Fruit fly (Drosophila melanogaster) whole organism, wandering third instar larva: ENCODE measurements around the gene dsx.

Experiments used
- CG32264 ChIP-seq: fragments of 200-800 bp; sonication (Bioruptor generic); optimal IDR thresholded peaks from 2 replicates; lab custom pipeline; 2016; ENCODE audit warnings: missing biosample characterization, missing genetic modification characterization
- CG9705 ChIP-seq: fragments of 200-800 bp; sonication (Bioruptor generic); optimal IDR thresholded peaks from 2 replicates; lab custom pipeline; 2018; ENCODE audit warnings: missing biosample characterization, mild to moderate bottlenecking, missing genetic modification characterization
- CrebA ChIP-seq: fragments of 200-800 bp; sonication (Bioruptor generic); optimal IDR thresholded peaks from 2 replicates; lab custom pipeline; 2016; ENCODE audit warnings: missing biosample characterization, mild to moderate bottlenecking, missing genetic modification characterization, borderline replicate concordance
- Dfd ChIP-seq: fragments of >200 bp; optimal IDR thresholded peaks from 2 replicates; lab custom pipeline; 2017; ENCODE audit warnings: missing biosample characterization, missing genetic modification characterization
- Dif ChIP-seq: fragments of 200-275, 200-300 bp; sonication (Bioruptor generic); optimal IDR thresholded peaks from 2 replicates; lab custom pipeline; 2018; ENCODE audit warnings: missing biosample characterization, missing genetic modification characterization; ENCODE audit not compliant: partially characterized antibody
- HLH106 ChIP-seq: fragments of 200-800 bp; optimal IDR thresholded peaks from 3 replicates; lab custom pipeline; 2019; ENCODE audit warnings: missing biosample characterization, mild to moderate bottlenecking, missing genetic modification characterization, moderate library complexity
- Hnf4 ChIP-seq: fragments of 200-800 bp; sonication (Bioruptor generic); optimal IDR thresholded peaks from 2 replicates; lab custom pipeline; 2016; ENCODE audit warnings: missing biosample characterization, mild to moderate bottlenecking, missing genetic modification characterization
- Hr78 ChIP-seq: fragments of >200 bp; optimal IDR thresholded peaks from 2 replicates; lab custom pipeline; 2017; ENCODE audit warnings: missing biosample characterization, missing genetic modification characterization
- Hr83 ChIP-seq: fragments of 200-300 bp; sonication (Bioruptor generic); optimal IDR thresholded peaks from 2 replicates; lab custom pipeline; 2016; ENCODE audit warnings: missing biosample characterization, mild to moderate bottlenecking, missing genetic modification characterization, moderate library complexity; ENCODE audit not compliant: poor library complexity, severe bottlenecking
- Jra ChIP-seq: sonication (Bioruptor generic); optimal IDR thresholded peaks from 2 replicates; lab custom pipeline; 2016; ENCODE audit warnings: missing biosample characterization, missing genetic modification characterization
- Mio ChIP-seq: sonication (Bioruptor generic); optimal IDR thresholded peaks from 2 replicates; lab custom pipeline; 2016; ENCODE audit warnings: missing biosample characterization, missing genetic modification characterization
- Myc ChIP-seq: fragments of >200 bp; optimal IDR thresholded peaks from 2 replicates; lab custom pipeline; 2017
- N ChIP-seq: fragments of >200 bp; optimal IDR thresholded peaks from 2 replicates; lab custom pipeline; 2018; ENCODE audit warnings: missing biosample characterization, missing external identifiers, missing genetic modification characterization
- OdsH ChIP-seq: fragments of 200-800 bp; sonication (Bioruptor generic); optimal IDR thresholded peaks from 2 replicates; lab custom pipeline; 2016; ENCODE audit warnings: missing biosample characterization, mild to moderate bottlenecking, missing genetic modification characterization
- Rel ChIP-seq, 2 experiments: fragments of 200-800 bp; sonication (Bioruptor generic) in 1 of 2; optimal IDR thresholded peaks; 2 replicates in 1 of 2; 3 replicates in 1 of 2; lab custom pipeline; 2016 to 2019; ENCODE audit warnings: mild to moderate bottlenecking in 2 of 2, missing biosample characterization in 2 of 2, missing genetic modification characterization in 2 of 2, moderate library complexity in 1 of 2
- Sp1 ChIP-seq: fragments of 200-800 bp; sonication (Bioruptor generic); optimal IDR thresholded peaks from 3 replicates; lab custom pipeline; 2019; ENCODE audit warnings: missing biosample characterization, mild to moderate bottlenecking, missing genetic modification characterization, moderate library complexity
- Vsx2 ChIP-seq: fragments of 200-300, 225-300 bp; sonication (Bioruptor generic); optimal IDR thresholded peaks from 2 replicates; lab custom pipeline; 2018; ENCODE audit warnings: missing biosample characterization, missing genetic modification characterization; ENCODE audit not compliant: partially characterized antibody
- br ChIP-seq: fragments of 200-800 bp; sonication (Bioruptor generic); optimal IDR thresholded peaks from 2 replicates; lab custom pipeline; 2016; ENCODE audit warnings: missing biosample characterization, missing genetic modification characterization
- brk ChIP-seq: fragments of 200-800 bp; sonication (Bioruptor generic); optimal IDR thresholded peaks from 2 replicates; lab custom pipeline; 2016; ENCODE audit warnings: missing biosample characterization, mild to moderate bottlenecking, missing genetic modification characterization
- dl ChIP-seq, 2 experiments: fragments of 175-275, 200-275 bp in 1 of 2; fragments of 200-275 bp in 1 of 2; sonication (Bioruptor generic); optimal IDR thresholded peaks; lab custom pipeline; 2018; ENCODE audit warnings: mild to moderate bottlenecking in 2 of 2, missing biosample characterization in 2 of 2, missing genetic modification characterization in 2 of 2, moderate library complexity in 2 of 2; ENCODE audit not compliant: partially characterized antibody in 2 of 2, insufficient read depth in 1 of 2
- dmrt93B ChIP-seq: fragments of 200-800 bp; sonication (Bioruptor generic); optimal IDR thresholded peaks from 2 replicates; lab custom pipeline; 2018; ENCODE audit warnings: missing biosample characterization, mild to moderate bottlenecking, missing genetic modification characterization
- dsf ChIP-seq: sonication (Bioruptor generic); optimal IDR thresholded peaks from 2 replicates; lab custom pipeline; 2016; ENCODE audit warnings: missing biosample characterization, missing genetic modification characterization, borderline replicate concordance
- ey ChIP-seq: fragments of 200-800 bp; sonication (Bioruptor generic); optimal IDR thresholded peaks from 2 replicates; lab custom pipeline; 2016; ENCODE audit warnings: missing biosample characterization, missing genetic modification characterization
- foxo ChIP-seq, 2 experiments: fragments of 200-800 bp; sonication (Bioruptor generic); optimal IDR thresholded peaks; 2 replicates in 1 of 2; 3 replicates in 1 of 2; lab custom pipeline; 2016 to 2017; ENCODE audit warnings: missing biosample characterization in 2 of 2, missing genetic modification characterization in 2 of 2
- h ChIP-seq: fragments of 200-800 bp; sonication (Bioruptor generic); optimal IDR thresholded peaks from 3 replicates; lab custom pipeline; 2016; ENCODE audit warnings: missing biosample characterization, mild to moderate bottlenecking, missing genetic modification characterization
- jim ChIP-seq: fragments of 175-275, 200-325 bp; sonication (Bioruptor generic); optimal IDR thresholded peaks from 2 replicates; lab custom pipeline; 2016; ENCODE audit warnings: missing biosample characterization, mild to moderate bottlenecking, missing genetic modification characterization
- pan ChIP-seq: fragments of >200 bp; optimal IDR thresholded peaks from 2 replicates; lab custom pipeline; 2017
- psq ChIP-seq: fragments of 200-800 bp; sonication (Bioruptor generic); optimal IDR thresholded peaks from 3 replicates; lab custom pipeline; 2017; ENCODE audit warnings: missing biosample characterization, mild to moderate bottlenecking, missing genetic modification characterization, moderate library complexity
- sage ChIP-seq: fragments of 200-800 bp; sonication (Bioruptor generic); optimal IDR thresholded peaks from 2 replicates; lab custom pipeline; 2016; ENCODE audit warnings: missing biosample characterization, mild to moderate bottlenecking, missing genetic modification characterization
- sv ChIP-seq: fragments of 200-800 bp; sonication (Bioruptor generic); optimal IDR thresholded peaks from 3 replicates; lab custom pipeline; 2016; ENCODE audit warnings: missing biosample characterization, missing genetic modification characterization
- tai ChIP-seq: sonication (Bioruptor generic); optimal IDR thresholded peaks from 2 replicates; lab custom pipeline; 2016; ENCODE audit warnings: missing biosample characterization, missing genetic modification characterization
- usp ChIP-seq: fragments of >200 bp; optimal IDR thresholded peaks from 2 replicates; lab custom pipeline; 2017; ENCODE audit warnings: missing biosample characterization, missing genetic modification characterization
- woc ChIP-seq: sonication (Bioruptor generic); optimal IDR thresholded peaks from 2 replicates; lab custom pipeline; 2016; ENCODE audit warnings: missing biosample characterization, mild to moderate bottlenecking, missing genetic modification characterization

Gene dsx

dm6 chr3R:7967347-7967746, at the start of gene dsx:
dsx (minus strand) TSS chr3R:7967408.
- TF ChIP-seq CG9705, result peak; percentile 31
- TF ChIP-seq psq (GFP tag; lab: Kevin White, UChicago), result peak; percentile 24
- peak; percentile 40 for TF ChIP-seq dmrt93B (GFP tag; lab: Kevin White, UChicago)
- TF ChIP-seq woc, result peak; percentile 60
- no peak for TF ChIP-seq ey (GFP tag; lab: Kevin White, UChicago)

DNA sequence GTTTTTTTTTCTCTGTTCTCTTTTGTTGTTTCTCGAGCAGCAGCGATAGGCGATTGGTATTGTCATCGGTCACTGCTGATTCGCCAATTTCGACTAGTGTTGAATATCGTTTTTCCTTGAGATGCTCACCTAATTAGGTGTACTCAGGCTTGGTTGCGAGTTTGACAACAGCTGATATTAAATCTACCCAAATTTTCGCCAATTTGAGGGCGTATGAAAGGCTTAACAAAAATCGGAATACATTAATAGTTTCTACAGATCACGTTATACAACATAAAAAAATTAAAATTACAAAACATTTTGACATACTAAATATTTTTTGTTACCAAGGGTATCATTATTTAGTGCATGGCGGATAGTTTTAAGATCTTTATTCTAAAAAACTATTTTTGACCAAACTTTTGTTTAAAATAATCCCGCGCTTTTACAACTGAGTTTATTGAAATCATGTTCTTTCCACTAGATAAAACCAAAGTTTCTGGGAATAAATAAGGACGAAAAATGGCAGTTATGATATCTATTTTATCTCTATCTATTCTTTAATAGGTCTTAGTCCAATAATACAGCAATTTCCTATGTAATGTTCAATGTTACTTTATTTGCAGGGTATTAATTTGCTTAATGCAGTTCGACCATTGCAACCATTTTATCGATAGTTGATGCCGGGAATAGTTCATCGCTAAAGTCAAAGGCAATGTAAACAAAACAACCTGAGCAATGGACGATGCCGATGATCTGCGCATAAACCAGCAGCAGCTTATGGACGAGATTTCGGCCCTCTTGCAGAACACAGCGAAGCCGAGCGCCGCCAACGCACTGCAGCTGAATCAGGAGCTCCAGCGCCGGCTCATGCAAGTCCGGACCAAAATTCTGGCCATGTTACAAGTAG, 46.2 kb upstream of the dsx start, which contains the start of the genes CG10435 and Pbp95:
TSS of gene CG10435 (minus strand) at position 81 of the 889 bp plus-strand sequence.
TSS of gene Pbp95 (plus strand) at position 671 of the 889 bp plus-strand sequence.
- TF ChIP-seq Hr83 (GFP tag; lab: Kevin White, UChicago) (peak; percentile 86), tai (GFP tag; lab: Kevin White, UChicago) (no peak), jim (GFP tag; lab: Kevin White, UChicago) (peak; percentile 55), psq (GFP tag; lab: Kevin White, UChicago) (peak; percentile 39), h (GFP tag; lab: Kevin White, UChicago) (peak; percentile 62), foxo (GFP tag; optimal IDR thresholded peaks at IDR 0.05; lab: Kevin White, UChicago) (peak in 1 of 2 experiments; percentile 72), Jra (GFP tag; lab: Kevin White, UChicago) (no peak), Vsx2 (peak; percentile 93), woc (peak; percentile 81), usp (GFP tag; lab: Kevin White, UChicago) (no peak), Mio (GFP tag; lab: Kevin White, UChicago) (no peak), Hnf4 (GFP tag; lab: Kevin White, UChicago) (peak; percentile 80), Dif (peak; percentile 7), dsf (peak; percentile 19), ey (GFP tag; lab: Kevin White, UChicago) (peak; percentile 52), Rel (GFP tag; optimal IDR thresholded peaks at IDR 0.05; lab: Kevin White, UChicago) (no peak), Rel (tag; optimal IDR thresholded peaks at IDR 0.05; lab: Kevin White, UChicago) (no peak), Dfd (GFP tag; lab: Kevin White, UChicago) (no peak), Myc (lab: Kevin White, UChicago) (peak; percentile 67), sage (GFP tag; lab: Kevin White, UChicago) (no peak), OdsH (peak; percentile 28), HLH106 (tag; lab: Kevin White, UChicago) (peak; percentile 38)

dm6 chr3R:8009080-8009620, 41.9 kb upstream of the dsx start, which contains the start of the genes CG11052 and CG3223:
CG11052 (minus strand) TSS chr3R:8009297.
CG3223 (plus strand) TSS chr3R:8009400.
- TF ChIP-seq N (GFP tag; lab: Kevin White, UChicago), result no peak
- no peak for TF ChIP-seq CG32264 (GFP tag; lab: Kevin White, UChicago)
- TF ChIP-seq h (GFP tag; lab: Kevin White, UChicago), result peak; percentile 8
- no peak for TF ChIP-seq brk (GFP tag; lab: Kevin White, UChicago)
- peak; percentile 9 for TF ChIP-seq Hnf4 (GFP tag; lab: Kevin White, UChicago)
- no peak for TF ChIP-seq sv (GFP tag; lab: Kevin White, UChicago)
- TF ChIP-seq foxo (GFP tag; optimal IDR thresholded peaks at IDR 0.05; lab: Kevin White, UChicago), result no peak
- no peak for TF ChIP-seq jim (GFP tag; lab: Kevin White, UChicago)
- no peak for TF ChIP-seq CG9705
- no peak for TF ChIP-seq tai (GFP tag; lab: Kevin White, UChicago)
- TF ChIP-seq psq (GFP tag; lab: Kevin White, UChicago), result no peak
- no peak for TF ChIP-seq pan (lab: Kevin White, UChicago)
- peak; percentile 62 for TF ChIP-seq Myc (lab: Kevin White, UChicago)
- TF ChIP-seq HLH106 (tag; lab: Kevin White, UChicago), result peak; percentile 15
- no peak for TF ChIP-seq Mio (GFP tag; lab: Kevin White, UChicago)
- no peak for TF ChIP-seq dl (GFP tag; optimal IDR thresholded peaks at IDR 0.05; lab: Kevin White, UChicago; ENCODE audit: insufficient read depth in 1 of 2, partially characterized antibody in 2 of 2)
- no peak for TF ChIP-seq br (GFP tag; lab: Kevin White, UChicago)
- no peak for TF ChIP-seq dmrt93B (GFP tag; lab: Kevin White, UChicago)
- TF ChIP-seq Jra (GFP tag; lab: Kevin White, UChicago), result no peak
- TF ChIP-seq Rel (GFP tag; optimal IDR thresholded peaks at IDR 0.05; lab: Kevin White, UChicago), result no peak
- TF ChIP-seq Rel (tag; optimal IDR thresholded peaks at IDR 0.05; lab: Kevin White, UChicago), result peak; percentile 92
- TF ChIP-seq Sp1 (GFP tag; lab: Kevin White, UChicago), result peak; percentile 15
- TF ChIP-seq OdsH, result no peak
- no peak for TF ChIP-seq Hr78
- TF ChIP-seq CrebA (GFP tag; lab: Kevin White, UChicago), result no peak
- no peak for TF ChIP-seq sage (GFP tag; lab: Kevin White, UChicago)
